Worm (Caenorhabditis elegans) whole organism, late embryonic: ENCODE results near the gene che-2.

Experiments
- C08G9.2 ChIP-seq: sonication (generic microtip); optimal IDR thresholded peaks from 2 replicates; lab custom pipeline; 2016; ENCODE audit warnings: mild to moderate bottlenecking, missing genetic modification characterization, moderate library complexity, missing compliant biosample characterization
- C38D4.7 ChIP-seq: fragments of 200-800 bp; sonication (Bioruptor generic); optimal IDR thresholded peaks from 2 replicates; lab custom pipeline; 2018; ENCODE audit warnings: mild to moderate bottlenecking, missing genetic modification characterization, moderate library complexity, missing compliant biosample characterization
- F13H6.1 ChIP-seq: sonication (generic microtip); optimal IDR thresholded peaks from 2 replicates; lab custom pipeline; 2016; ENCODE audit warnings: missing genetic modification characterization, missing compliant biosample characterization
- K02D7.2 ChIP-seq: sonication (generic microtip); optimal IDR thresholded peaks from 2 replicates; lab custom pipeline; 2017; ENCODE audit warnings: mild to moderate bottlenecking, missing genetic modification characterization, missing compliant biosample characterization
- T23F11.4 ChIP-seq: fragments of 200-800 bp; sonication (Bioruptor generic); optimal IDR thresholded peaks from 2 replicates; lab custom pipeline; 2018; ENCODE audit warnings: mild to moderate bottlenecking, missing genetic modification characterization, missing compliant biosample characterization
- ahr-1 ChIP-seq: sonication (generic microtip); optimal IDR thresholded peaks from 2 replicates; lab custom pipeline; 2016; ENCODE audit warnings: missing genetic modification characterization, missing compliant biosample characterization
- ama-1 ChIP-seq: fragments of 150-350 bp; optimal IDR thresholded peaks from 2 replicates; lab custom pipeline; 2014
- ceh-14 ChIP-seq: sonication (generic microtip); optimal IDR thresholded peaks from 2 replicates; lab custom pipeline; 2016; ENCODE audit warnings: missing genotype, missing genetic modification characterization, missing compliant biosample characterization
- ceh-18 ChIP-seq: sonication (generic microtip); optimal IDR thresholded peaks from 2 replicates; lab custom pipeline; 2016; ENCODE audit warnings: missing genetic modification characterization, missing compliant biosample characterization
- ceh-19 ChIP-seq: fragments of 200-800 bp; sonication (Bioruptor generic); optimal IDR thresholded peaks from 2 replicates; lab custom pipeline; 2018; ENCODE audit warnings: mild to moderate bottlenecking, missing genetic modification characterization, missing compliant biosample characterization
- ceh-24 ChIP-seq: sonication (generic microtip); optimal IDR thresholded peaks from 2 replicates; lab custom pipeline; 2016; ENCODE audit warnings: mild to moderate bottlenecking, missing genetic modification characterization, missing compliant biosample characterization
- ceh-31 ChIP-seq: sonication (generic microtip); optimal IDR thresholded peaks from 2 replicates; lab custom pipeline; 2016; ENCODE audit warnings: missing genetic modification characterization, missing compliant biosample characterization
- ceh-34 ChIP-seq: sonication (generic microtip); optimal IDR thresholded peaks from 2 replicates; lab custom pipeline; 2016; ENCODE audit warnings: mild to moderate bottlenecking, missing genetic modification characterization, missing compliant biosample characterization
- ceh-45 ChIP-seq: fragments of 200-800 bp; sonication (Bioruptor generic); IDR thresholded peaks from 2 replicates; pipeline ENCODE4 v1.3.6; 2022; ENCODE audit warnings: missing genetic modification reagents, missing genetic modification characterization, missing compliant biosample characterization
- ceh-6 ChIP-seq: fragments of 200-800 bp; sonication (Bioruptor generic); optimal IDR thresholded peaks from 2 replicates; lab custom pipeline; 2018; ENCODE audit warnings: mild to moderate bottlenecking, missing genetic modification characterization, missing compliant biosample characterization
- dmd-4 ChIP-seq: sonication (generic microtip); optimal IDR thresholded peaks from 2 replicates; lab custom pipeline; 2016; ENCODE audit warnings: borderline replicate concordance, missing genetic modification characterization, missing compliant biosample characterization
- dve-1 ChIP-seq: sonication (generic microtip); optimal IDR thresholded peaks from 2 replicates; lab custom pipeline; 2017; ENCODE audit warnings: antibody characterized with exemption, mild to moderate bottlenecking, missing genetic modification characterization, missing compliant biosample characterization
- elt-4 ChIP-seq: sonication (generic microtip); optimal IDR thresholded peaks from 2 replicates; lab custom pipeline; 2016; ENCODE audit warnings: missing genetic modification characterization, missing compliant biosample characterization
- ets-4 ChIP-seq: sonication (generic microtip); optimal IDR thresholded peaks from 2 replicates; lab custom pipeline; 2016; ENCODE audit warnings: missing genetic modification characterization, missing compliant biosample characterization
- eyg-1 ChIP-seq: sonication (generic microtip); optimal IDR thresholded peaks from 2 replicates; lab custom pipeline; 2016; ENCODE audit warnings: missing genotype, missing genetic modification characterization, missing compliant biosample characterization
- fkh-6 ChIP-seq: sonication (generic microtip); optimal IDR thresholded peaks from 2 replicates; lab custom pipeline; 2016; ENCODE audit warnings: missing genetic modification characterization, missing compliant biosample characterization
- gmeb-2 ChIP-seq: sonication (generic microtip); optimal IDR thresholded peaks from 2 replicates; lab custom pipeline; 2016; ENCODE audit warnings: missing genetic modification characterization, inconsistent platforms, missing compliant biosample characterization
- hlh-13 ChIP-seq: fragments of 200-800 bp; sonication (Bioruptor generic); optimal IDR thresholded peaks from 2 replicates; lab custom pipeline; 2018; ENCODE audit warnings: mild to moderate bottlenecking, missing genetic modification characterization, missing compliant biosample characterization
- hlh-15 ChIP-seq: sonication (generic microtip); optimal IDR thresholded peaks from 2 replicates; lab custom pipeline; 2016; ENCODE audit warnings: missing genetic modification characterization, missing compliant biosample characterization
- hlh-30 ChIP-seq: sonication (generic microtip); optimal IDR thresholded peaks from 2 replicates; lab custom pipeline; 2017; ENCODE audit warnings: antibody characterized with exemption, missing genetic modification characterization, missing compliant biosample characterization; ENCODE audit not compliant: insufficient read depth
- hlh-6 ChIP-seq: sonication (generic microtip); optimal IDR thresholded peaks from 2 replicates; lab custom pipeline; 2016; ENCODE audit warnings: missing genotype, missing genetic modification characterization, missing compliant biosample characterization
- hlh-8 ChIP-seq: sonication (generic microtip); optimal IDR thresholded peaks from 2 replicates; lab custom pipeline; 2016; ENCODE audit warnings: missing genotype, missing genetic modification characterization, missing compliant biosample characterization
- lim-6 ChIP-seq: sonication (generic microtip); optimal IDR thresholded peaks from 2 replicates; lab custom pipeline; 2016; ENCODE audit warnings: missing genetic modification characterization, missing compliant biosample characterization
- lin-11 ChIP-seq: fragments of 200-800 bp; sonication (Bioruptor generic); optimal IDR thresholded peaks from 2 replicates; lab custom pipeline; 2018; ENCODE audit warnings: mild to moderate bottlenecking, missing genetic modification characterization, missing compliant biosample characterization
- mec-3 ChIP-seq: sonication (generic microtip); optimal IDR thresholded peaks from 2 replicates; lab custom pipeline; 2016; ENCODE audit warnings: borderline replicate concordance, missing genetic modification characterization, missing compliant biosample characterization
- nfya-1 ChIP-seq: sonication (generic microtip); optimal IDR thresholded peaks from 2 replicates; lab custom pipeline; 2017; ENCODE audit warnings: missing genetic modification characterization, mild to moderate bottlenecking, missing compliant biosample characterization, antibody characterized with exemption, moderate library complexity
- nhr-11 ChIP-seq: fragments of 150-350 bp; optimal IDR thresholded peaks from 2 replicates; lab custom pipeline; 2014; ENCODE audit warnings: missing biosample characterization, missing genetic modification characterization
- nhr-232 ChIP-seq: sonication (generic microtip); optimal IDR thresholded peaks from 2 replicates; lab custom pipeline; 2016; ENCODE audit warnings: missing genetic modification characterization, missing compliant biosample characterization
- odd-2 ChIP-seq: sonication (generic microtip); optimal IDR thresholded peaks from 2 replicates; lab custom pipeline; 2017; ENCODE audit warnings: antibody characterized with exemption, mild to moderate bottlenecking, missing genetic modification characterization, missing compliant biosample characterization
- pag-3 ChIP-seq: sonication (generic microtip); optimal IDR thresholded peaks from 2 replicates; lab custom pipeline; 2016; ENCODE audit warnings: missing compliant biosample characterization, missing genetic modification characterization, borderline replicate concordance
- pat-9 ChIP-seq: fragments of 200-800 bp; sonication (Bioruptor generic); optimal IDR thresholded peaks from 2 replicates; lab custom pipeline; 2018; ENCODE audit warnings: mild to moderate bottlenecking, missing genetic modification characterization, moderate library complexity, missing compliant biosample characterization
- pax-1 ChIP-seq: fragments of 150-350 bp; optimal IDR thresholded peaks from 2 replicates; lab custom pipeline; 2014; ENCODE audit warnings: missing biosample characterization, missing genetic modification characterization
- pha-4 ChIP-seq: fragments of 150-350 bp; optimal IDR thresholded peaks from 2 replicates; lab custom pipeline; 2018; ENCODE audit warnings: missing biosample characterization, missing genetic modification reagents, missing genetic modification characterization
- pqm-1 ChIP-seq: sonication (generic microtip); optimal IDR thresholded peaks from 2 replicates; lab custom pipeline; 2016; ENCODE audit warnings: missing genetic modification characterization, missing compliant biosample characterization
- pros-1 ChIP-seq: fragments of 150-350 bp; optimal IDR thresholded peaks from 2 replicates; lab custom pipeline; 2014; ENCODE audit warnings: missing biosample characterization, missing genetic modification reagents, missing genetic modification characterization
- ref-2 ChIP-seq: sonication (generic microtip); optimal IDR thresholded peaks from 2 replicates; lab custom pipeline; 2016; ENCODE audit warnings: missing genetic modification characterization, missing compliant biosample characterization
- rnt-1 ChIP-seq: sonication (generic microtip); optimal IDR thresholded peaks from 2 replicates; lab custom pipeline; 2016; ENCODE audit warnings: missing genetic modification characterization, missing compliant biosample characterization
- sdc-2 ChIP-seq: sonication (generic microtip); optimal IDR thresholded peaks from 2 replicates; lab custom pipeline; 2016; ENCODE audit warnings: missing genotype, missing genetic modification characterization, missing compliant biosample characterization
- sox-4 ChIP-seq: sonication (generic microtip); optimal IDR thresholded peaks from 2 replicates; lab custom pipeline; 2017; ENCODE audit warnings: mild to moderate bottlenecking, missing genetic modification characterization, inconsistent platforms, missing compliant biosample characterization
- syd-9 ChIP-seq: sonication (generic microtip); optimal IDR thresholded peaks from 2 replicates; lab custom pipeline; 2016; ENCODE audit warnings: mild to moderate bottlenecking, missing genetic modification characterization, moderate library complexity, missing compliant biosample characterization
- tbx-2 ChIP-seq: sonication (generic microtip); optimal IDR thresholded peaks from 2 replicates; lab custom pipeline; 2016; ENCODE audit warnings: missing genetic modification characterization, missing compliant biosample characterization
- tbx-7 ChIP-seq: sonication (generic microtip); optimal IDR thresholded peaks from 2 replicates; lab custom pipeline; 2016; ENCODE audit warnings: missing genotype, missing genetic modification characterization, missing compliant biosample characterization
- unc-42 ChIP-seq: sonication (generic microtip); optimal IDR thresholded peaks from 2 replicates; lab custom pipeline; 2016; ENCODE audit warnings: missing genotype, missing genetic modification characterization, missing compliant biosample characterization
- unc-55 ChIP-seq: sonication (generic microtip); optimal IDR thresholded peaks from 2 replicates; lab custom pipeline; 2017; ENCODE audit warnings: missing biosample characterization, missing genetic modification reagents, missing genetic modification characterization
- unc-86 ChIP-seq: sonication (generic microtip); optimal IDR thresholded peaks from 2 replicates; lab custom pipeline; 2016; ENCODE audit warnings: missing genetic modification characterization, missing compliant biosample characterization
- zip-5 ChIP-seq: sonication (generic microtip); optimal IDR thresholded peaks from 2 replicates; lab custom pipeline; 2016; ENCODE audit warnings: missing genetic modification characterization, missing compliant biosample characterization

The che-2 gene

DNA sequence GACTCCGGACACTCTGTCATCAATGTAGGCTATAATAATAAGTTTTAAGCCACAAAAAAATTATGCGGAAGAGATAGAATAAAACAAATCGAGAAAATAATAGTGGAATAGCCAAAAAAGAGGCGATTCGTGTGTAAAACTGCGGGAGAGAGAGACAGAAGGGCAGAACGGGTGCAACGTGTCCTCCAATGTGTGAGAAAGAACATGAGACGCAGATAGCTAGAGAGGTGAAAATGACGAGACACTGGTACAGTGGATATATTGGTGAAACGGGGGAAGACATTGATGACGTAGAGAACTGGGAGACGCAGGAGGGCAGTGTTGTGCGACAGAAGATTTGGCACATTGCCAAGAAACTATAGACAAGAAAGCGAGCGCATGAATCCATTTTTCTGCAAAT, 54.5 kb downstream of the che-2 start, which contains the start of gene F28C10.3:
TSS of gene F28C10.3 (minus strand) at position 101 of the 400 bp plus-strand sequence.
- TF ChIP-seq hlh-8 (tag; lab: Kevin White, UChicago) (peak; percentile 5), rnt-1 (tag; lab: Kevin White, UChicago) (peak; percentile 27), hlh-13 (no peak), sdc-2 (peak; percentile 73), sox-4 (tag; lab: Kevin White, UChicago) (no peak), gmeb-2 (tag; lab: Kevin White, UChicago) (no peak), ref-2 (peak; percentile 66), ceh-24 (no peak), ceh-14 (tag; lab: Kevin White, UChicago) (no peak), eyg-1 (tag; lab: Kevin White, UChicago) (no peak), ama-1 (no peak), hlh-6 (tag; lab: Kevin White, UChicago) (no peak), fkh-6 (tag; lab: Kevin White, UChicago) (no peak), ceh-45 (GFP tag; lab: Robert Waterston, UW) (no peak), ahr-1 (no peak), unc-42 (tag; lab: Kevin White, UChicago) (peak; percentile 55), dmd-4 (tag; lab: Kevin White, UChicago) (peak; percentile 11), odd-2 (tag; lab: Kevin White, UChicago) (no peak), pha-4 (tag; lab: Kevin White, UChicago) (no peak), ets-4 (tag; lab: Kevin White, UChicago) (no peak), pros-1 (tag; lab: Kevin White, UChicago) (peak; percentile 2), ceh-34 (tag; lab: Kevin White, UChicago) (peak; percentile 48), ceh-6 (no peak), unc-55 (peak; percentile 91), pax-1 (no peak), elt-4 (tag; lab: Kevin White, UChicago) (no peak), ceh-18 (tag; lab: Kevin White, UChicago) (peak; percentile 58), pqm-1 (tag; lab: Kevin White, UChicago) (no peak), lim-6 (no peak), C38D4.7 (GFP tag; lab: Kevin White, UChicago) (no peak), pat-9 (tag; lab: Kevin White, UChicago) (no peak), ceh-19 (GFP tag; lab: Kevin White, UChicago) (no peak), K02D7.2 (tag; lab: Kevin White, UChicago) (no peak), nfya-1 (tag; lab: Kevin White, UChicago) (peak; percentile 81), mec-3 (tag; lab: Kevin White, UChicago) (no peak), hlh-15 (no peak), hlh-30 (peak; percentile 27), T23F11.4 (GFP tag; lab: Kevin White, UChicago) (no peak), C08G9.2 (tag; lab: Kevin White, UChicago) (peak; percentile 41), unc-86 (tag; lab: Kevin White, UChicago) (no peak), tbx-7 (tag; lab: Kevin White, UChicago) (no peak), dve-1 (tag; lab: Kevin White, UChicago) (peak; percentile 33), zip-5 (tag; lab: Kevin White, UChicago) (no peak), pag-3 (tag; lab: Kevin White, UChicago) (no peak), syd-9 (tag; lab: Kevin White, UChicago) (no peak), ceh-31 (tag; lab: Kevin White, UChicago) (peak; percentile 83), nhr-232 (tag; lab: Kevin White, UChicago) (no peak), F13H6.1 (no peak), tbx-2 (tag; lab: Kevin White, UChicago) (peak; percentile 71), lin-11 (tag; lab: Kevin White, UChicago) (no peak), nhr-11 (tag; lab: Kevin White, UChicago) (no peak)
